Worm (Caenorhabditis elegans): Measurements from ENCODE around the gene alh-5.

The alh-5 gene

DNA sequence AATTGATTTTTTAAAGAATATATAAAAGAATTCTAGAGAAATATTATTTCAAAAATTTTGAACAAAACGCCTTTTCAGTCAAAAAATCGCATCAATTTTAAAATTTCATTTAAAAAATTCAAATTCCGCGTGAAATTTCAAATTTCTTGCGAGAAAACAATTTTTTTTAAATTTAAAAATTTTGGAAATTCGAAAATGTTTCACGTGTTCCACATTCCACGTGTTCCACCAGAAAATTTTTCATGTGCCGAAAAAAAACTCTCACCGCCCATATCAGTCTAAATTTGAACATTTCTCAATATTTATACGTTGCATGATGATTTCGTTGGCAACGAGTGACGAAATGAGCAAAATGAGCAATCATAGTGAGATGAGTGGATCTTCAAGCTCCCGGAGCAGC is 24.3 kb downstream of the alh-5 start, which contains the start of gene fbxa-201:
Gene fbxa-201 (plus strand): TSS at position 301 of the 400 bp plus-strand sequence.
- no peak for TF ChIP-seq F22D6.2 (tag; optimal IDR thresholded peaks at IDR 0.05)
- TF ChIP-seq F37B4.10 (GFP tag; IDR thresholded peaks at IDR 0.05): no peak
- TF ChIP-seq mxl-1 (tag; optimal IDR thresholded peaks at IDR 0.05): no peak
- TF ChIP-seq ccch-3 (GFP tag; optimal IDR thresholded peaks at IDR 0.05): no peak
- no peak for TF ChIP-seq zim-3 (tag; optimal IDR thresholded peaks at IDR 0.05)
- no peak for TF ChIP-seq somi-1 (GFP tag; optimal IDR thresholded peaks at IDR 0.05)
- no peak for TF ChIP-seq dpl-1 (GFP tag; optimal IDR thresholded peaks at IDR 0.05)
- no peak for TF ChIP-seq F55B11.4 (tag; optimal IDR thresholded peaks at IDR 0.05; ENCODE audit: borderline replicate concordance, insufficient read depth)
- TF ChIP-seq atf-7 (tag; optimal IDR thresholded peaks at IDR 0.05): no peak
- no peak for TF ChIP-seq dpff-1 (tag; optimal IDR thresholded peaks at IDR 0.05)
- TF ChIP-seq F39B2.1 (GFP tag; IDR thresholded peaks at IDR 0.05): no peak
- TF ChIP-seq ekl-4 (GFP tag; IDR thresholded peaks at IDR 0.05): no peak

DNA sequence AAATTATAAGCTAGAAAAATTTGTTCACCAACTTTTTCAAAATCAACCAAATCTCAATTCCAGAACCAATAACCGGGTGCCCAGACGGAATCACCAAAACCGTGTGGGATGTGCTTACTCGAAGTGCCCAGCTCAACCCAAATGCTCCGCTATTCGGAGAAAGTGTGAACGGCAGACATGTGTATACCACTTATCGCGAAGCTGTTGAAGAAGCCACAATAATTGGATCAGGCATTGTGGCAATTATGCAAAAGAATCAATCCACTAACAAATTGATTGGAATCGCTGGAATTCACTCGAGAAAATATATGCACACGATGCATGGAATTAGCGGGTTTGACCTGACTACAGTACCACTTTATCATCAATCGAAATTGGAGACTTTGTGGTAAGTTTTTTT is 29.7 kb downstream of the alh-5 start:
- TF ChIP-seq akir-1 (GFP tag; optimal IDR thresholded peaks at IDR 0.05): no peak
- no peak for TF ChIP-seq nhr-90 (tag; optimal IDR thresholded peaks at IDR 0.05)
- TF ChIP-seq Y67H2A.10 (GFP tag; conservative IDR thresholded peaks at IDR 0.05): no peak
- no peak for TF ChIP-seq madf-6 (GFP tag; IDR thresholded peaks at IDR 0.05)
- no peak for TF ChIP-seq rec-8 (tag; optimal IDR thresholded peaks at IDR 0.05)
- no peak for TF ChIP-seq pbrm-1 (GFP tag; IDR thresholded peaks at IDR 0.05)
- no peak for TF ChIP-seq Y79H2A.3 (GFP tag; conservative IDR thresholded peaks at IDR 0.05)
- TF ChIP-seq mel-28 (tag; optimal IDR thresholded peaks at IDR 0.05; ENCODE audit: borderline replicate concordance): no peak
- TF ChIP-seq madf-8 (GFP tag; conservative IDR thresholded peaks at IDR 0.05): no peak
- no peak for TF ChIP-seq lag-1 (GFP tag; IDR thresholded peaks at IDR 0.05)
- TF ChIP-seq F55B11.4 (tag; optimal IDR thresholded peaks at IDR 0.05; ENCODE audit: borderline replicate concordance, insufficient read depth): no peak
- TF ChIP-seq attf-3 (GFP tag; conservative IDR thresholded peaks at IDR 0.05): no peak
- no peak for TF ChIP-seq sptf-2 (GFP tag; optimal IDR thresholded peaks at IDR 0.05)

DNA sequence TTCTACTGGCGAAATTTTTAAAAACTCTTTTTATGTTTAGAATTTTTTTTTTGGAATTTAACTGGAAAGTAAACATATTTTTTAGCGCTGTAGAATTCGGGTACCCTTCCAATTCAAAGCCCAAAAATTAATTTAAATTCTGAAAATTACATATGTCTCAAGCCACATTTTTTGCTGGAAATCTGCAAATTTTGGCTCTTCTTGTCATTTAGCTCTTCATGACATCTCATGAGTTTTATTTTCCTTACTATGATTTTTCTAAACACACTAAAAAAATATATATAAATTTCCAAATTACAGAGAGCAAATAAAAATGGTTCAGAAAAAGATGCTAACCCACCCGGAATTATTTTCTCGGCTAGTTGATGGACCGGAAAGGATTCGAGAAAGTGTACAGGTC is 30.2 kb downstream of the alh-5 start, which contains the start of gene acs-3:
Gene acs-3 (plus strand): TSS at position 301 of the 400 bp plus-strand sequence.
- TF ChIP-seq F55B11.4 (tag; optimal IDR thresholded peaks at IDR 0.05; ENCODE audit: borderline replicate concordance, insufficient read depth) (no peak), C17E4.6 (GFP tag; IDR thresholded peaks at IDR 0.05) (no peak), zim-3 (tag; optimal IDR thresholded peaks at IDR 0.05) (no peak), xnd-1 (tag; optimal IDR thresholded peaks at IDR 0.05) (no peak), sea-2 (GFP tag; IDR thresholded peaks at IDR 0.05) (no peak), atf-7 (tag; optimal IDR thresholded peaks at IDR 0.05) (no peak), madf-6 (GFP tag; IDR thresholded peaks at IDR 0.05) (no peak), attf-3 (GFP tag; conservative IDR thresholded peaks at IDR 0.05) (no peak), egl-18 (GFP tag; IDR thresholded peaks at IDR 0.05) (no peak)

DNA sequence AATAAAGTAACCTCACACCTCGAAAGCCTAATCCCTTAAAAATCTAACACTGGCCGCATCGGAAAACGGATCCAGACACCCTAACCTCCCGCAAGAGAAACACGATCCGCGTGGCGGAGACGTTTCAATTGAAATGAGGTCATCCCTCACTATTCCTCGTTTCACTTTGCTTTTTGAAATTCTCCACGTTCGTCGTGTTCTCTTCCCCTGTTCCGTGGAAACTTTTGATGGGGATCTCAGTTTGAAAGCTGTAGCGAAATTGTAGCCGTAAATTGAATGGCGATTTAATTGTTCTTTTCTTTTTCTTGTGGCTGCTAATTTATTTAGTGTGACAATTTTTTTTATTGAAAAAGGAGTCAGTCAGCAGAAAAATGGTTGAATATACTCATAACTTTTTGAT is 30.6 kb downstream of the alh-5 start:
- TF ChIP-seq athp-1 (tag; optimal IDR thresholded peaks at IDR 0.05) (no peak), lag-1 (GFP tag; IDR thresholded peaks at IDR 0.05) (no peak), lsy-27 (tag; optimal IDR thresholded peaks at IDR 0.05; ENCODE audit: borderline replicate concordance, insufficient read depth) (no peak), tbx-9 (tag; optimal IDR thresholded peaks at IDR 0.05; ENCODE audit: borderline replicate concordance) (no peak), egl-18 (GFP tag; IDR thresholded peaks at IDR 0.05) (no peak), F22D6.2 (tag; optimal IDR thresholded peaks at IDR 0.05) (no peak)

DNA sequence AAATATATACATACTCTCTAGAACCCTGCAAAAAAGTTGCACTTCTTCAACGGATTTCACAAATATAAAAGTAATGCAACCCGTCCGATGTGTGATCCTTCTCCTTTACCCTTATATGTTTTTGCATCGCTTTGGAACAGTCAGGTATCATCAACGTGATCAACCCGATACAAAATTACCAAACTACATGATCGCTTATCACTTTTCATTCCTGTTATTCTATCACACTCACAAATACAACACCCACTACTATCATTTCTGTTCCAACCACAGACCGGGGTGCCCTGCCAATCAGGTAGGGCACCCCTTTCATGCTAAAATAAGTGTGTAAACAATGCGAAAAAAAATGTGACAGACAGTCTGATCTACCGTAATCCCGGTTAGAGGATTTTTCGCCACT is 32.4 kb downstream of the alh-5 start:
- no peak for TF ChIP-seq F52B5.7 (tag; optimal IDR thresholded peaks at IDR 0.05)
- no peak for TF ChIP-seq F39B2.1 (GFP tag; IDR thresholded peaks at IDR 0.05)
- TF ChIP-seq lin-40 (tag; optimal IDR thresholded peaks at IDR 0.05): no peak
- peak; percentile 33 for TF ChIP-seq nhr-80 (tag; optimal IDR thresholded peaks at IDR 0.05)
- TF ChIP-seq mxl-1 (tag; optimal IDR thresholded peaks at IDR 0.05): no peak
- no peak for TF ChIP-seq bed-1 (GFP tag; IDR thresholded peaks at IDR 0.05)
- no peak for TF ChIP-seq mcd-1 (GFP tag; IDR thresholded peaks at IDR 0.05)
- TF ChIP-seq ztf-28 (GFP tag; IDR thresholded peaks at IDR 0.05): no peak
- TF ChIP-seq Y56A3A.18 (GFP tag; IDR thresholded peaks at IDR 0.05): no peak
- no peak for TF ChIP-seq ekl-4 (GFP tag; IDR thresholded peaks at IDR 0.05)
- TF ChIP-seq tbx-9 (tag; optimal IDR thresholded peaks at IDR 0.05; ENCODE audit: borderline replicate concordance): no peak
- no peak for TF ChIP-seq aptf-3 (GFP tag; IDR thresholded peaks at IDR 0.05)
- TF ChIP-seq chd-7 (tag; optimal IDR thresholded peaks at IDR 0.05): no peak
- no peak for TF ChIP-seq tbp1 (GFP tag; optimal IDR thresholded peaks at IDR 0.05)
- no peak for TF ChIP-seq ztf-26 (tag; optimal IDR thresholded peaks at IDR 0.05)
- TF ChIP-seq fkh-3 (tag; optimal IDR thresholded peaks at IDR 0.05): no peak

Measured in whole organism, young adult.